Fruit fly (Drosophila melanogaster) S2 (cell line): ENCODE measurements around the gene CG31104.

Experiments used
- CG8478 ChIP-seq: fragments of >200 bp; optimal IDR thresholded peaks from 2 replicates; lab custom pipeline; 2018
- CTCF ChIP-seq, 2 experiments: fragments of >200 bp; optimal IDR thresholded peaks; 2 replicates each; lab custom pipeline; 2018

dm6 chr3R:25260670-25261069, 24.6 kb upstream of the CG31104 start:
- TF ChIP-seq CTCF (optimal IDR thresholded peaks at IDR 0.05; lab: Kevin White, UChicago) (no peak), CG8478 (no peak)
